Worm (Caenorhabditis elegans): ENCODE measurements around the gene lys-7.

Gene lys-7

ce11 chrV:3502038-3502437 lies 19.6 kb upstream of the lys-7 start, which contains the start of the genes C07G3.8 and C07G3.10:
C07G3.8 (minus strand) TSS chrV:3502138.
C07G3.10 (plus strand) TSS chrV:3502307.
- no peak for TF ChIP-seq nhr-2 (tag; optimal IDR thresholded peaks at IDR 0.05)
- no peak for TF ChIP-seq ztf-11 (tag; optimal IDR thresholded peaks at IDR 0.05)

- no peak for TF ChIP-seq tbx-8 (GFP tag; optimal IDR thresholded peaks at IDR 0.05)
- TF ChIP-seq unc-120 (tag; optimal IDR thresholded peaks at IDR 0.05; ENCODE audit: poor library complexity, severe bottlenecking): no peak
- TF ChIP-seq drap-1 (GFP tag; optimal IDR thresholded peaks at IDR 0.05): no peak
- TF ChIP-seq nhr-12 (tag; optimal IDR thresholded peaks at IDR 0.05): no peak
- TF ChIP-seq cnd-1 (tag; optimal IDR thresholded peaks at IDR 0.05): no peak
- no peak for TF ChIP-seq sptf-1 (tag; optimal IDR thresholded peaks at IDR 0.05)
- TF ChIP-seq ztf-11 (tag; optimal IDR thresholded peaks at IDR 0.05): no peak
- TF ChIP-seq elt-3 (tag; optimal IDR thresholded peaks at IDR 0.05): no peak
- TF ChIP-seq mab-5 (tag; optimal IDR thresholded peaks at IDR 0.05): no peak
- no peak for TF ChIP-seq M03D4.4 (tag; optimal IDR thresholded peaks at IDR 0.05)
- no peak for TF ChIP-seq hlh-1 (tag; optimal IDR thresholded peaks at IDR 0.05)
Observed at ce11 chrV:3496880-3497279, 14.5 kb upstream of the lys-7 start, which contains the start of gene C07G3.15. C07G3.15 (minus strand) TSS chrV:3496980.

- no peak for TF ChIP-seq ceh-43 (GFP tag; optimal IDR thresholded peaks at IDR 0.05)
- no peak for TF ChIP-seq nhr-28 (tag; optimal IDR thresholded peaks at IDR 0.05)
- TF ChIP-seq zip-8 (tag; optimal IDR thresholded peaks at IDR 0.05): no peak
- no peak for TF ChIP-seq pha-4 (tag; optimal IDR thresholded peaks at IDR 0.05)
- TF ChIP-seq ceh-83 (GFP tag; optimal IDR thresholded peaks at IDR 0.05): no peak
- TF ChIP-seq hlh-1 (tag; optimal IDR thresholded peaks at IDR 0.05): no peak
- no peak for TF ChIP-seq ces-1 (GFP tag; optimal IDR thresholded peaks at IDR 0.05)
- TF ChIP-seq lsy-2 (tag; optimal IDR thresholded peaks at IDR 0.05): no peak
- TF ChIP-seq ham-2 (GFP tag; optimal IDR thresholded peaks at IDR 0.05): no peak
- TF ChIP-seq nhr-237 (tag; optimal IDR thresholded peaks at IDR 0.05): no peak
- no peak for TF ChIP-seq snpc-4 (tag; optimal IDR thresholded peaks at IDR 0.05)
- TF ChIP-seq mep-1 (tag; optimal IDR thresholded peaks at IDR 0.05): no peak
- no peak for TF ChIP-seq flh-1 (GFP tag; optimal IDR thresholded peaks at IDR 0.05)
- no peak for TF ChIP-seq tbx-8 (GFP tag; optimal IDR thresholded peaks at IDR 0.05)
- no peak for TF ChIP-seq sptf-1 (tag; optimal IDR thresholded peaks at IDR 0.05)
Observed at ce11 chrV:3490435-3490834, 8.0 kb upstream of the lys-7 start, which contains the start of gene srbc-36. srbc-36 (minus strand) TSS chrV:3490535.

- no peak for TF ChIP-seq nhr-237 (tag; optimal IDR thresholded peaks at IDR 0.05)
- TF ChIP-seq lsy-2 (tag; optimal IDR thresholded peaks at IDR 0.05): no peak
- no peak for TF ChIP-seq ces-1 (GFP tag; optimal IDR thresholded peaks at IDR 0.05)
- TF ChIP-seq ceh-43 (GFP tag; optimal IDR thresholded peaks at IDR 0.05): no peak
- no peak for TF ChIP-seq nhr-28 (tag; optimal IDR thresholded peaks at IDR 0.05)
Observed at ce11 chrV:3486857-3487256, 4.5 kb upstream of the lys-7 start, which contains the start of gene srbc-32. srbc-32 (minus strand) TSS chrV:3486957.

ce11 chrV:3484702-3485101 lies 2.3 kb upstream of the lys-7 start, which contains the start of gene srbc-33:
srbc-33 (minus strand) TSS chrV:3484802.
- TF ChIP-seq pha-4 (tag; optimal IDR thresholded peaks at IDR 0.05) (no peak), ceh-39 (tag; optimal IDR thresholded peaks at IDR 0.05) (no peak), blmp-1 (tag; optimal IDR thresholded peaks at IDR 0.05) (no peak), mep-1 (tag; optimal IDR thresholded peaks at IDR 0.05) (no peak), unc-39 (tag; optimal IDR thresholded peaks at IDR 0.05) (no peak), elt-1 (tag; optimal IDR thresholded peaks at IDR 0.05; ENCODE audit: borderline replicate concordance, insufficient read depth) (no peak), ceh-43 (GFP tag; optimal IDR thresholded peaks at IDR 0.05) (no peak), M03D4.4 (tag; optimal IDR thresholded peaks at IDR 0.05) (no peak), ham-2 (GFP tag; optimal IDR thresholded peaks at IDR 0.05) (no peak), ztf-11 (tag; optimal IDR thresholded peaks at IDR 0.05) (no peak)

ce11 chrV:3480346-3480745 lies 2.1 kb downstream of the lys-7 start, which contains the start of gene srbc-30:
srbc-30 (minus strand) TSS chrV:3480446.
- TF ChIP-seq unc-39 (tag; optimal IDR thresholded peaks at IDR 0.05) (no peak), ces-1 (GFP tag; optimal IDR thresholded peaks at IDR 0.05) (no peak), cnd-1 (tag; optimal IDR thresholded peaks at IDR 0.05) (no peak), lin-13 (tag; optimal IDR thresholded peaks at IDR 0.05) (no peak), nhr-76 (tag; optimal IDR thresholded peaks at IDR 0.05) (no peak), mep-1 (tag; optimal IDR thresholded peaks at IDR 0.05) (no peak), lin-32 (GFP tag; optimal IDR thresholded peaks at IDR 0.05) (no peak), sptf-1 (tag; optimal IDR thresholded peaks at IDR 0.05) (no peak), sem-2 (GFP tag; optimal IDR thresholded peaks at IDR 0.05) (no peak), snpc-4 (tag; optimal IDR thresholded peaks at IDR 0.05) (no peak), unc-62 (GFP tag; optimal IDR thresholded peaks at IDR 0.05) (no peak), ceh-43 (GFP tag; optimal IDR thresholded peaks at IDR 0.05) (no peak), elt-3 (tag; optimal IDR thresholded peaks at IDR 0.05) (no peak)
